Worm (Caenorhabditis elegans) whole organism, L4 larva: ENCODE data around the gene F08F8.6.

ENCODE experiments used
- daf-12 ChIP-seq: fragments of 150-350 bp; optimal IDR thresholded peaks from 2 replicates; lab custom pipeline; 2014; ENCODE audit warnings: missing biosample characterization, missing genetic modification reagents, missing genetic modification characterization
- dpl-1 ChIP-seq: fragments of 150-350 bp; optimal IDR thresholded peaks from 2 replicates; lab custom pipeline; 2014; ENCODE audit warnings: missing biosample characterization, missing genetic modification reagents, missing genetic modification characterization
- jun-1 ChIP-seq: fragments of 150-350 bp; optimal IDR thresholded peaks from 2 replicates; lab custom pipeline; 2014; ENCODE audit warnings: missing biosample characterization, missing genetic modification reagents, missing genetic modification characterization
- lim-7 ChIP-seq: fragments of 200-800 bp; sonication (Bioruptor generic); IDR thresholded peaks from 2 replicates; pipeline ENCODE4 v1.3.6; 2022; ENCODE audit warnings: missing genetic modification characterization, missing compliant biosample characterization

DNA sequence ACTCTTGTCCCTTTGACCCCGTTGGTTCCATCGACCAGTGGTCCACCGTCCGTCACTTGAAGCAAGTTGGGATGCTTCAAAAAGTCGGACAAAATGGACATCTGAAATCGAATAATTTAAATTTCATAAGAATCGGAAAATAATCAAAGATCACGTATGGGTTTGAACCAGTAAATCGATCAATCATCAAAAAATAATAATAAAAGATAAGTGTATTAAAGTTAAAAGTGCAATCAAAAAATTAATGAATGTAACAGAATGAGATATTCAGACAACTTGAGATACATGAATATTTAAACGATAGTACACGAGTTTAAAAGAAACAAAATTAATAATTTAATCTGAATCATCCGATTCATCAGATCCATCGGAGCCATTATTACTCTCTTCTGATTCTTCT lies 35.5 kb downstream of the F08F8.6 start, which contains the start of gene T20B12.7:
- no peak for TF ChIP-seq daf-12
- TF ChIP-seq dpl-1 (GFP tag; lab: Kevin White, UChicago) = no peak
- TF ChIP-seq jun-1 (tag; lab: Kevin White, UChicago) = no peak
- TF ChIP-seq lim-7 = no peak
